Worm (Caenorhabditis elegans) whole organism, midembryonic: ENCODE results near the gene C23H5.15.

ENCODE experiments used
- T22C8.4 ChIP-seq: fragments of 200-800 bp; sonication (Bioruptor generic); IDR thresholded peaks from 2 replicates; pipeline ENCODE4 v1.3.6; 2022; ENCODE audit warnings: missing genetic modification characterization, missing compliant biosample characterization
- ref-1 ChIP-seq: fragments of 200-800 bp; sonication (Bioruptor generic); conservative IDR thresholded peaks from 2 replicates; pipeline ENCODE4 v1.3.6; 2022; ENCODE audit warnings: missing genetic modification reagents, missing genetic modification characterization, missing compliant biosample characterization
- tab-1 ChIP-seq: fragments of 200-800 bp; sonication (Bioruptor generic); IDR thresholded peaks from 2 replicates; pipeline ENCODE4 v1.3.6; 2022; ENCODE audit warnings: missing genetic modification characterization, missing compliant biosample characterization
- ztf-23 ChIP-seq: fragments of 200-800 bp; sonication (Bioruptor generic); IDR thresholded peaks from 2 replicates; pipeline ENCODE4 v1.3.6; 2022; ENCODE audit warnings: missing genetic modification reagents, missing genetic modification characterization, missing compliant biosample characterization
- ztf-29 ChIP-seq: fragments of 200-800 bp; sonication (Bioruptor generic); IDR thresholded peaks from 2 replicates; pipeline ENCODE4 v1.3.6; 2022; ENCODE audit warnings: missing genetic modification reagents, missing genetic modification characterization, missing compliant biosample characterization

ce11 chrIV:2077159-2077835 is 25.4 kb downstream of the C23H5.15 start:
- no peak for TF ChIP-seq T22C8.4 (GFP tag; lab: Robert Waterston, UW)
- TF ChIP-seq tab-1 (GFP tag; lab: Robert Waterston, UW), result no peak
- no peak for TF ChIP-seq ref-1 (GFP tag; lab: Robert Waterston, UW)
- TF ChIP-seq ztf-29 (GFP tag; lab: Robert Waterston, UW), result no peak
- TF ChIP-seq ztf-23 (GFP tag; lab: Robert Waterston, UW), result no peak
